Worm (Caenorhabditis elegans) whole organism, young adult: Measurements from ENCODE around the gene ceh-13.

Experiments used
- B0035.1 ChIP-seq: sonication (generic microtip); optimal IDR thresholded peaks from 2 replicates; lab custom pipeline; 2016; ENCODE audit warnings: missing genetic modification characterization, mild to moderate bottlenecking, missing compliant biosample characterization, missing genotype, missing genetic modification reagents
- B0336.3 ChIP-seq: fragments of 200-800 bp; sonication (Bioruptor generic); IDR thresholded peaks from 2 replicates; pipeline ENCODE4 v1.3.6; 2022; ENCODE audit warnings: missing genetic modification characterization, missing compliant biosample characterization
- C06A6.2 ChIP-seq: fragments of 200-800 bp; sonication (Bioruptor generic); conservative IDR thresholded peaks from 2 replicates; pipeline ENCODE4 v1.3.6; 2022; ENCODE audit warnings: missing genetic modification characterization, missing compliant biosample characterization
- F33H1.4 ChIP-seq: fragments of 200-800 bp; sonication (Bioruptor generic); IDR thresholded peaks from 2 replicates; pipeline ENCODE4 v1.3.6; 2022; ENCODE audit warnings: missing genetic modification reagents, missing genetic modification characterization, missing compliant biosample characterization
- F49E8.2 ChIP-seq: sonication (generic microtip); optimal IDR thresholded peaks from 3 replicates; lab custom pipeline; 2017; ENCODE audit warnings: missing genetic modification characterization, mild to moderate bottlenecking, missing compliant biosample characterization, antibody characterized with exemption, moderate library complexity; ENCODE audit not compliant: insufficient read depth
- F52B5.7 ChIP-seq: sonication (generic microtip); optimal IDR thresholded peaks from 2 replicates; lab custom pipeline; 2016; ENCODE audit warnings: mild to moderate bottlenecking, missing genetic modification characterization, missing compliant biosample characterization
- F55B11.4 ChIP-seq: sonication (generic microtip); optimal IDR thresholded peaks from 2 replicates; lab custom pipeline; 2016; ENCODE audit warnings: missing compliant biosample characterization, missing genetic modification characterization, borderline replicate concordance; ENCODE audit not compliant: insufficient read depth
- F57C9.4 ChIP-seq: sonication (generic microtip); optimal IDR thresholded peaks from 2 replicates; lab custom pipeline; 2017; ENCODE audit warnings: mild to moderate bottlenecking, missing genetic modification characterization, missing compliant biosample characterization
- Y67H2A.10 ChIP-seq: fragments of 200-800 bp; sonication (Bioruptor generic); conservative IDR thresholded peaks from 2 replicates; pipeline ENCODE4 v1.3.6; 2022; ENCODE audit warnings: missing genetic modification reagents, missing genetic modification characterization, missing compliant biosample characterization
- Y79H2A.3 ChIP-seq: fragments of 200-800 bp; sonication (Bioruptor generic); conservative IDR thresholded peaks from 2 replicates; pipeline ENCODE4 v1.3.6; 2022; ENCODE audit warnings: missing genetic modification reagents, missing genetic modification characterization, missing compliant biosample characterization
- akir-1 ChIP-seq: fragments of 200-800 bp; sonication (Bioruptor generic); optimal IDR thresholded peaks from 2 replicates; lab custom pipeline; 2018; ENCODE audit warnings: mild to moderate bottlenecking, missing genetic modification characterization, moderate library complexity, missing compliant biosample characterization
- aptf-2 ChIP-seq: fragments of 200-800 bp; sonication (Bioruptor generic); conservative IDR thresholded peaks from 2 replicates; pipeline ENCODE4 v1.3.6; 2022; ENCODE audit warnings: missing genetic modification reagents, missing genetic modification characterization, missing compliant biosample characterization
- atf-7 ChIP-seq: sonication (generic microtip); optimal IDR thresholded peaks from 2 replicates; lab custom pipeline; 2017; ENCODE audit warnings: mild to moderate bottlenecking, missing genetic modification characterization, missing compliant biosample characterization
- attf-3 ChIP-seq: fragments of 200-800 bp; sonication (Bioruptor generic); conservative IDR thresholded peaks from 2 replicates; pipeline ENCODE4 v1.3.6; 2022; ENCODE audit warnings: missing genetic modification reagents, missing genetic modification characterization, missing compliant biosample characterization
- cebp-2 ChIP-seq: fragments of 200-800 bp; sonication (Bioruptor generic); IDR thresholded peaks from 2 replicates; pipeline ENCODE4 v1.3.6; 2022; ENCODE audit warnings: missing genetic modification characterization, missing compliant biosample characterization
- ceh-100 ChIP-seq: fragments of 200-800 bp; sonication (Bioruptor generic); IDR thresholded peaks from 2 replicates; pipeline ENCODE4 v1.3.6; 2022; ENCODE audit warnings: missing genetic modification reagents, missing genetic modification characterization, missing compliant biosample characterization
- dpff-1 ChIP-seq: sonication (generic microtip); optimal IDR thresholded peaks from 2 replicates; lab custom pipeline; 2017; ENCODE audit warnings: mild to moderate bottlenecking, missing genetic modification characterization, missing compliant biosample characterization
- egrh-3 ChIP-seq: fragments of 200-800 bp; sonication (Bioruptor generic); IDR thresholded peaks from 2 replicates; pipeline ENCODE4 v1.3.6; 2022; ENCODE audit warnings: missing genetic modification reagents, missing genetic modification characterization, missing compliant biosample characterization
- him-1 ChIP-seq: sonication (generic microtip); optimal IDR thresholded peaks from 2 replicates; lab custom pipeline; 2016; ENCODE audit warnings: missing genotype, missing genetic modification reagents, missing genetic modification characterization, missing compliant biosample characterization
- hlh-12 ChIP-seq: sonication (generic microtip); optimal IDR thresholded peaks from 2 replicates; lab custom pipeline; 2016; ENCODE audit warnings: missing genetic modification characterization, missing compliant biosample characterization
- hsf-1 ChIP-seq: fragments of 200-800 bp; sonication (Bioruptor generic); IDR thresholded peaks from 2 replicates; pipeline ENCODE4 v1.3.6; 2022; ENCODE audit warnings: missing genetic modification reagents, missing genetic modification characterization, missing compliant biosample characterization
- lin-26 ChIP-seq: fragments of 200-800 bp; sonication (Bioruptor generic); IDR thresholded peaks from 2 replicates; pipeline ENCODE4 v1.3.6; 2022; ENCODE audit warnings: missing genetic modification reagents, missing genetic modification characterization, missing compliant biosample characterization
- lin-54 ChIP-seq: fragments of 200-800 bp; sonication (Bioruptor generic); optimal IDR thresholded peaks from 2 replicates; lab custom pipeline; 2018; ENCODE audit warnings: mild to moderate bottlenecking, missing genetic modification characterization, missing compliant biosample characterization
- lsl-1 ChIP-seq: fragments of 200-800 bp; sonication (Bioruptor generic); optimal IDR thresholded peaks from 2 replicates; lab custom pipeline; 2018; ENCODE audit warnings: mild to moderate bottlenecking, missing genetic modification characterization, moderate library complexity, missing compliant biosample characterization
- mcd-1 ChIP-seq: fragments of 200-800 bp; sonication (Bioruptor generic); IDR thresholded peaks from 2 replicates; pipeline ENCODE4 v1.3.6; 2022; ENCODE audit warnings: missing genetic modification reagents, missing genetic modification characterization, missing compliant biosample characterization
- mxl-1 ChIP-seq: sonication (generic microtip); optimal IDR thresholded peaks from 2 replicates; lab custom pipeline; 2016; ENCODE audit warnings: missing genetic modification characterization, missing compliant biosample characterization
- nfyb-1 ChIP-seq: fragments of 200-800 bp; sonication (Bioruptor generic); IDR thresholded peaks from 2 replicates; pipeline ENCODE4 v1.3.6; 2022; ENCODE audit warnings: missing genetic modification reagents, missing genetic modification characterization, missing compliant biosample characterization
- nhr-179 ChIP-seq: sonication (generic microtip); optimal IDR thresholded peaks from 2 replicates; lab custom pipeline; 2016; ENCODE audit warnings: mild to moderate bottlenecking, missing genetic modification characterization, missing compliant biosample characterization
- pbrm-1 ChIP-seq: fragments of 200-800 bp; sonication (Bioruptor generic); IDR thresholded peaks from 2 replicates; pipeline ENCODE4 v1.3.6; 2022; ENCODE audit warnings: missing genetic modification reagents, missing genetic modification characterization, missing compliant biosample characterization
- rpc-1 ChIP-seq, 2 experiments: fragments of 150-350 bp in 1 of 2; sonication (generic microtip) in 1 of 2; optimal IDR thresholded peaks; 2 replicates each; lab custom pipeline; 2014 to 2018; ENCODE audit warnings: missing biosample characterization in 1 of 2, missing genetic modification characterization in 1 of 2, missing genetic modification reagents in 1 of 2, missing genotype in 1 of 2
- sdz-38 ChIP-seq: sonication (generic microtip); optimal IDR thresholded peaks from 2 replicates; lab custom pipeline; 2016; ENCODE audit warnings: missing genotype, missing genetic modification characterization, missing compliant biosample characterization
- sea-2 ChIP-seq: fragments of 200-800 bp; sonication (Bioruptor generic); IDR thresholded peaks from 2 replicates; pipeline ENCODE4 v1.3.6; 2022; ENCODE audit warnings: missing genetic modification characterization, missing compliant biosample characterization
- snpc-1.1 ChIP-seq: sonication (generic microtip); optimal IDR thresholded peaks from 2 replicates; lab custom pipeline; 2017; ENCODE audit warnings: missing genetic modification characterization, mild to moderate bottlenecking, missing compliant biosample characterization, antibody characterized with exemption, moderate library complexity, missing genotype, missing genetic modification reagents; ENCODE audit not compliant: insufficient read depth
- snpc-1.3 ChIP-seq: sonication (generic microtip); optimal IDR thresholded peaks from 2 replicates; lab custom pipeline; 2017; ENCODE audit warnings: missing genetic modification characterization, mild to moderate bottlenecking, missing compliant biosample characterization, antibody characterized with exemption, moderate library complexity, missing genotype, missing genetic modification reagents; ENCODE audit not compliant: insufficient read depth
- snpc-3.4 ChIP-seq: sonication (generic microtip); optimal IDR thresholded peaks from 2 replicates; lab custom pipeline; 2017; ENCODE audit warnings: missing genetic modification characterization, mild to moderate bottlenecking, missing compliant biosample characterization, antibody characterized with exemption, moderate library complexity, missing genotype, missing genetic modification reagents
- tlf-1 ChIP-seq: fragments of 200-800 bp; sonication (Bioruptor generic); optimal IDR thresholded peaks from 2 replicates; lab custom pipeline; 2018; ENCODE audit warnings: mild to moderate bottlenecking, missing genetic modification characterization, missing compliant biosample characterization
- unc-130 ChIP-seq: sonication (generic microtip); optimal IDR thresholded peaks from 2 replicates; lab custom pipeline; 2016; ENCODE audit warnings: missing genetic modification reagents, missing genetic modification characterization, missing compliant biosample characterization
- ztf-18 ChIP-seq: sonication (generic microtip); optimal IDR thresholded peaks from 2 replicates; lab custom pipeline; 2016; ENCODE audit warnings: missing genotype, mild to moderate bottlenecking, missing genetic modification characterization, missing compliant biosample characterization
- ztf-22 ChIP-seq: fragments of 200-800 bp; sonication (Bioruptor generic); optimal IDR thresholded peaks from 2 replicates; lab custom pipeline; 2018; ENCODE audit warnings: mild to moderate bottlenecking, missing genetic modification characterization, moderate library complexity, missing compliant biosample characterization
- ztf-3 ChIP-seq: fragments of 200-800 bp; sonication (Bioruptor generic); optimal IDR thresholded peaks from 2 replicates; lab custom pipeline; 2018; ENCODE audit warnings: mild to moderate bottlenecking, missing genetic modification characterization, missing compliant biosample characterization
- ztf-6 ChIP-seq: fragments of 200-800 bp; sonication (Bioruptor generic); IDR thresholded peaks from 2 replicates; pipeline ENCODE4 v1.3.6; 2022; ENCODE audit warnings: missing genetic modification reagents, missing genetic modification characterization, missing compliant biosample characterization

Gene ceh-13

ce11 chrIII:7526974-7527466, 28.4 kb upstream of the ceh-13 start:
- no peak for TF ChIP-seq akir-1 (GFP tag; lab: Kevin White, UChicago)
- TF ChIP-seq cebp-2, result no peak
- TF ChIP-seq snpc-3.4, result no peak
- TF ChIP-seq ztf-18, result no peak
- no peak for TF ChIP-seq lsl-1 (GFP tag; lab: Kevin White, UChicago)
- no peak for TF ChIP-seq ceh-100 (GFP tag; lab: Robert Waterston, UW)
- TF ChIP-seq rpc-1 (optimal IDR thresholded peaks at IDR 0.05; lab: Kevin White, UChicago), result no peak
- TF ChIP-seq rpc-1 (tag; optimal IDR thresholded peaks at IDR 0.05; lab: Kevin White, UChicago), result no peak
- no peak for TF ChIP-seq mcd-1
- TF ChIP-seq ztf-22, result no peak
- TF ChIP-seq atf-7 (tag; lab: Kevin White, UChicago), result no peak
- TF ChIP-seq attf-3 (GFP tag; lab: Robert Waterston, UW), result no peak
- no peak for TF ChIP-seq Y67H2A.10
- TF ChIP-seq Y79H2A.3 (GFP tag; lab: Robert Waterston, UW), result no peak
- TF ChIP-seq nfyb-1 (GFP tag; lab: Robert Waterston, UW), result no peak

DNA sequence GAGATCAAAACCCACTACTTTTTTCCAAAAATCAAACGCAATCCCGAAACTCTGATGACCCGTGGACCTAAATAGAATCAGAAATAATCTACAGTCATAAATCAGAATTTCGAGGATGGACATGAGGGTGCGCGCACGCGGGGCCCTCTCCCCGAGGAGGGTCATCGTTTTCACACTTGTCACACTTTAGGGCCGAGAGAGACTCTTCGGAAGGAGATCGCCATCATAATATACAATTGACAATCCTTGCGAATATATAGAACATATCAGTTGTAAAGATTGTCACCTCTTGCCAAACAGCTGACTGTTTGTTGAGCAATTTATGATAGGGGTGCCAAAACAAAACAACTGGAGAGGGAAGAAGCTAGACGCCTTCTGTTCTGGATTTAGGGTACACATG, 25.4 kb upstream of the ceh-13 start:
- no peak for TF ChIP-seq tlf-1
- TF ChIP-seq F55B11.4 (tag; lab: Kevin White, UChicago), result no peak

DNA sequence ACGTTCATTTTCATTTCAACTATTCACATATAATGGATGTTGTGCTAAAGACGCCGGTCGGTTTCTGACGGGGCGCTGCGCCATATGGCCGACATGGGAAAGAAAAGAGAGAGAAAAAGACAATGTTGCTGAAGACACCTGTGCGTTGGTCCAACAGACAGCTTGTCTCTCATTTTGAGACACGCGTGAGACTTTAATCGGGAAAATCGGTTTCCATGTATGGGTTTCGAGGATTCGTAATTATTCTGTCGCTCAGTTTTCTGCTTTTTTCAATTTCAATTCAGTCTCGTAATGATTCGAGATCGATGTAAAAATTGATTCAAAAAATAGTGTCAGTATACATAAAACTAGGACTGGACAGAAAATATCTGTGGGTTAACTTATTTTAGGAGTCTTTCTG, 24.6 kb upstream of the ceh-13 start:
- TF ChIP-seq F52B5.7 (tag; lab: Kevin White, UChicago), result no peak
- TF ChIP-seq ztf-3 (GFP tag; lab: Kevin White, UChicago), result no peak
- no peak for TF ChIP-seq aptf-2 (GFP tag; lab: Robert Waterston, UW)
- TF ChIP-seq snpc-1.3 (tag; lab: Kevin White, UChicago), result no peak
- no peak for TF ChIP-seq unc-130 (GFP tag; lab: Kevin White, UChicago)
- TF ChIP-seq him-1, result no peak
- TF ChIP-seq lin-26 (GFP tag; lab: Robert Waterston, UW), result no peak
- no peak for TF ChIP-seq egrh-3
- TF ChIP-seq ztf-6 (GFP tag; lab: Robert Waterston, UW), result no peak
- TF ChIP-seq mxl-1, result no peak
- no peak for TF ChIP-seq sdz-38 (tag; lab: Kevin White, UChicago)
- no peak for TF ChIP-seq sea-2 (GFP tag; lab: Robert Waterston, UW)
- TF ChIP-seq ztf-22, result no peak
- TF ChIP-seq C06A6.2 (GFP tag; lab: Robert Waterston, UW), result no peak

- TF ChIP-seq snpc-3.4, result no peak
- TF ChIP-seq F33H1.4 (GFP tag; lab: Robert Waterston, UW), result no peak
- no peak for TF ChIP-seq lin-54 (GFP tag; lab: Kevin White, UChicago)
- TF ChIP-seq snpc-1.1 (tag; lab: Kevin White, UChicago), result no peak
- TF ChIP-seq dpff-1, result no peak
- TF ChIP-seq F49E8.2 (tag; lab: Kevin White, UChicago), result no peak
- TF ChIP-seq hlh-12 (tag; lab: Kevin White, UChicago), result no peak
- no peak for TF ChIP-seq ztf-18
- TF ChIP-seq F55B11.4 (tag; lab: Kevin White, UChicago), result no peak
- TF ChIP-seq nhr-179 (tag; lab: Kevin White, UChicago), result no peak
- no peak for TF ChIP-seq pbrm-1
- TF ChIP-seq F57C9.4 (tag; lab: Kevin White, UChicago), result no peak
- TF ChIP-seq B0336.3, result no peak
- no peak for TF ChIP-seq tlf-1
- no peak for TF ChIP-seq hsf-1 (GFP tag; lab: Robert Waterston, UW)
- no peak for TF ChIP-seq B0035.1 (tag; lab: Kevin White, UChicago)
Measured at ce11 chrIII:7531385-7531784, 24.1 kb upstream of the ceh-13 start.
